Worm (Caenorhabditis elegans): ENCODE measurements around the gene set-16.

The set-16 gene

ce11 chrIII:13625650-13626430 lies 17.9 kb upstream of the set-16 start (continued):
- TF ChIP-seq C17E4.6 (GFP tag; IDR thresholded peaks at IDR 0.05): no peak
- no peak for TF ChIP-seq Y53F4B.3 (GFP tag; IDR thresholded peaks at IDR 0.05)
- TF ChIP-seq nhr-90 (tag; optimal IDR thresholded peaks at IDR 0.05): peak; percentile 60
- 0 out of 2 replicates have a peak, but pooled peaks have one; percentile 12 for TF ChIP-seq egrh-3 (GFP tag; IDR thresholded peaks at IDR 0.05)
- 0 out of 2 replicates have a peak, but pooled peaks have one; percentile 7 for TF ChIP-seq F33H1.4 (GFP tag; IDR thresholded peaks at IDR 0.05)
- no peak for TF ChIP-seq ccch-3 (GFP tag; optimal IDR thresholded peaks at IDR 0.05)
- TF ChIP-seq dpff-1 (tag; optimal IDR thresholded peaks at IDR 0.05): no peak
- peak; percentile 34; the same call in 1 of the 2 replicates for TF ChIP-seq egl-44 (GFP tag; IDR thresholded peaks at IDR 0.05)
- TF ChIP-seq B0261.1 (tag; optimal IDR thresholded peaks at IDR 0.05): no peak
- TF ChIP-seq ceh-40 (GFP tag; IDR thresholded peaks at IDR 0.05): no peak
- TF ChIP-seq ztf-28 (GFP tag; IDR thresholded peaks at IDR 0.05): no peak

DNA sequence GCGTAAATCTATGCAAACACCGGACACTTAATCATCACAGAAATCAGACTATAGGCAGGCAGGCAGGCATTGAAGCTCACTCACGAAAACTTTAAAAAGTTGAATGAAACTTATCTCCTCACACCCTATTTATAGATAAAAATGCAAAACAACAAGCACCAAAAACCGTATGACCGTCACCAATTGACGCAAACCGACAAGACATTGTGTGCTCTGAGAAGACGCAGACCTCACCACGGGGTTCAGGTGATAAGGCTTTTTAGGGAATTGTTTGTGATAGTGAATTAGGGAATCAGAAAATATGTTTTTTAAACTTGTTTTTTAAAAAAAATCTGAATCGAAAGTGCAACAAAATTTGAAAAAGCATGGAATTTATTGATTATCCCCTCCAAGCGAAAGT lies 17.0 kb upstream of the set-16 start, which contains the start of gene T12D8.5:
T12D8.5 (minus strand) TSS at position 95 of the 400 bp plus-strand sequence.
- TF ChIP-seq hmg-20 (GFP tag; IDR thresholded peaks at IDR 0.05): no peak
- no peak for TF ChIP-seq ztf-18 (tag; optimal IDR thresholded peaks at IDR 0.05)
- TF ChIP-seq egl-44 (GFP tag; IDR thresholded peaks at IDR 0.05): no peak
- peak; percentile 39 for TF ChIP-seq nhr-80 (tag; optimal IDR thresholded peaks at IDR 0.05)
- TF ChIP-seq nhr-120 (GFP tag; IDR thresholded peaks at IDR 0.05): no peak
- no peak for TF ChIP-seq dpl-1 (GFP tag; optimal IDR thresholded peaks at IDR 0.05)
- no peak for TF ChIP-seq let-607 (tag; optimal IDR thresholded peaks at IDR 0.05)
- TF ChIP-seq F49E8.2 (tag; optimal IDR thresholded peaks at IDR 0.05; ENCODE audit: insufficient read depth): no peak

DNA sequence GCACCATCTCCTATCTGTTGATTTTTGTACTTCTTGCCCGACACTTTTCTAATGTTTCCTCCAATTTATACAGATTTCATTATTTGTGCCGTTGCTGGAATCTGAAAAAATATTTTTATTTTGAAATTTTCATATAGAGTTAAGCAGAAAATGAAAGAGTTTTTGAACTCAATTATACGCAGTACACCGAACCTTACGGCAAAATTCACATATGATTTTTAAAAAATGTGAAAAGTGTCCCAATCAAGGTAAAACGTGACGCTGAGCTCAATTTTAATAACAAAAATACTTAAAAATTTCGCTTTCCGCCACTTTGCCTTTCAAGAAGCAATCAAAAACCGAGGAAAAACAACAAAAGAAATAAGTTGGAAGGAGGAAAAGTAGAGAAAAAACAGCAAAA lies 13.0 kb upstream of the set-16 start, which contains the start of gene arrd-17:
arrd-17 (minus strand) TSS at position 101 of the 400 bp plus-strand sequence.
- no peak for TF ChIP-seq F22D6.2 (tag; optimal IDR thresholded peaks at IDR 0.05)
- TF ChIP-seq snpc-4 (GFP tag; optimal IDR thresholded peaks at IDR 0.05): no peak
- no peak for TF ChIP-seq snpc-4 (tag; optimal IDR thresholded peaks at IDR 0.05)
- TF ChIP-seq ceh-100 (GFP tag; IDR thresholded peaks at IDR 0.05): no peak
- TF ChIP-seq ceh-79 (tag; optimal IDR thresholded peaks at IDR 0.05): no peak
- TF ChIP-seq sptf-2 (GFP tag; optimal IDR thresholded peaks at IDR 0.05): no peak

- no peak for TF ChIP-seq mcd-1 (GFP tag; IDR thresholded peaks at IDR 0.05)
- TF ChIP-seq lin-26 (GFP tag; IDR thresholded peaks at IDR 0.05): no peak
- TF ChIP-seq tbp1 (GFP tag; optimal IDR thresholded peaks at IDR 0.05): no peak
- no peak for TF ChIP-seq F55B11.4 (tag; optimal IDR thresholded peaks at IDR 0.05; ENCODE audit: borderline replicate concordance, insufficient read depth)
- TF ChIP-seq egl-44 (GFP tag; IDR thresholded peaks at IDR 0.05): no peak
- no peak for TF ChIP-seq lag-1 (GFP tag; IDR thresholded peaks at IDR 0.05)
- no peak for TF ChIP-seq madf-3 (GFP tag; IDR thresholded peaks at IDR 0.05)
- no peak for TF ChIP-seq madf-8 (GFP tag; conservative IDR thresholded peaks at IDR 0.05)
- no peak for TF ChIP-seq let-607 (tag; optimal IDR thresholded peaks at IDR 0.05)
- no peak for TF ChIP-seq ekl-4 (GFP tag; IDR thresholded peaks at IDR 0.05)
- TF ChIP-seq Y56A3A.18 (GFP tag; IDR thresholded peaks at IDR 0.05): no peak
- TF ChIP-seq snpc-4 (GFP tag; optimal IDR thresholded peaks at IDR 0.05): no peak
- TF ChIP-seq snpc-4 (tag; optimal IDR thresholded peaks at IDR 0.05): no peak
- TF ChIP-seq F52B5.7 (tag; optimal IDR thresholded peaks at IDR 0.05): no peak
- TF ChIP-seq pbrm-1 (GFP tag; IDR thresholded peaks at IDR 0.05): no peak
- TF ChIP-seq Y53G8AR.9 (GFP tag; conservative IDR thresholded peaks at IDR 0.05): no peak
- TF ChIP-seq F22D6.2 (tag; optimal IDR thresholded peaks at IDR 0.05): no peak
- TF ChIP-seq B0261.1 (tag; optimal IDR thresholded peaks at IDR 0.05): no peak
- no peak for TF ChIP-seq pha-4 (tag; optimal IDR thresholded peaks at IDR 0.05)
- no peak for TF ChIP-seq C06A6.2 (GFP tag; conservative IDR thresholded peaks at IDR 0.05)
- TF ChIP-seq F10E7.11 (tag; optimal IDR thresholded peaks at IDR 0.05): no peak
Observed at ce11 chrIII:13633826-13634225, 9.9 kb upstream of the set-16 start.

Measured in whole organism, young adult.